Fruit fly (Drosophila melanogaster) whole organism, embryonic: ENCODE results near the gene Slip1.
A peak's percentile ranks its signal among the peaks of the same experiment; 100 is the strongest.

Experiments used
- CG10431 ChIP-seq: fragments of 200-800 bp; sonication (Bioruptor generic); optimal IDR thresholded peaks from 3 replicates; lab custom pipeline; 2018; ENCODE audit warnings: missing biosample characterization, mild to moderate bottlenecking, missing genetic modification characterization
- CG12744 ChIP-seq: fragments of 200-800 bp; sonication (Bioruptor generic); optimal IDR thresholded peaks from 2 replicates; lab custom pipeline; 2016; ENCODE audit warnings: missing biosample characterization, missing genetic modification characterization
- CG12769 ChIP-seq: fragments of 200-800 bp; sonication (Bioruptor generic); optimal IDR thresholded peaks from 2 replicates; lab custom pipeline; 2019; ENCODE audit warnings: missing biosample characterization, mild to moderate bottlenecking, missing genetic modification characterization, moderate library complexity
- CG12942 ChIP-seq: fragments of 200-800 bp; sonication (Bioruptor generic); optimal IDR thresholded peaks from 3 replicates; lab custom pipeline; 2016; ENCODE audit warnings: missing biosample characterization, missing genetic modification characterization
- CG16813 ChIP-seq: fragments of 200-800 bp; sonication (Bioruptor generic); IDR thresholded peaks from 3 replicates; pipeline ENCODE4 v1.3.6; 2022; ENCODE audit warnings: missing biosample characterization, missing genetic modification characterization; ENCODE audit not compliant: partially characterized antibody
- CG2199 ChIP-seq: fragments of 200-800 bp; sonication (Bioruptor generic); IDR thresholded peaks from 3 replicates; pipeline ENCODE4 v1.3.6; 2022; ENCODE audit warnings: missing biosample characterization, missing genetic modification characterization
- CG6272 ChIP-seq: fragments of 200-800 bp; sonication (Bioruptor generic); IDR thresholded peaks from 2 replicates; pipeline ENCODE4 v1.3.6; 2022; ENCODE audit warnings: missing biosample characterization, missing genetic modification characterization
- CG7357 ChIP-seq: fragments of 200-800 bp; sonication (Bioruptor generic); IDR thresholded peaks from 3 replicates; pipeline ENCODE4 v1.3.6; 2022; ENCODE audit warnings: missing biosample characterization, missing genetic modification characterization
- CG7786 ChIP-seq: fragments of 200-800 bp; sonication (Bioruptor generic); optimal IDR thresholded peaks from 2 replicates; lab custom pipeline; 2016; ENCODE audit warnings: missing biosample characterization, missing genetic modification characterization
- CG7987 ChIP-seq: fragments of 200-800 bp; sonication (Bioruptor generic); optimal IDR thresholded peaks from 2 replicates; lab custom pipeline; 2018; ENCODE audit warnings: missing biosample characterization, mild to moderate bottlenecking, missing genetic modification characterization, moderate library complexity
- CG8765 ChIP-seq: fragments of 200-800 bp; sonication (Bioruptor generic); IDR thresholded peaks from 2 replicates; pipeline ENCODE4 v1.3.6; 2022; ENCODE audit warnings: missing biosample characterization, missing genetic modification characterization
- CTCF ChIP-seq: fragments of 200-800 bp; sonication (Bioruptor generic); optimal IDR thresholded peaks from 2 replicates; lab custom pipeline; 2017; ENCODE audit warnings: missing biosample characterization, mild to moderate bottlenecking, missing genetic modification characterization, moderate library complexity
- Dbx ChIP-seq: fragments of 200-800 bp; sonication (Bioruptor generic); IDR thresholded peaks from 3 replicates; pipeline ENCODE4 v1.3.6; 2022; ENCODE audit warnings: missing biosample characterization, missing genetic modification characterization
- Ets65A ChIP-seq: fragments of 200-800 bp; sonication (Bioruptor generic); peaks from one replicate; lab custom pipeline; 2016; ENCODE audit warnings: missing biosample characterization, missing genetic modification characterization
- Hey ChIP-seq: fragments of 200-800 bp; sonication (Bioruptor generic); optimal IDR thresholded peaks from 3 replicates; lab custom pipeline; 2018; ENCODE audit warnings: missing biosample characterization, mild to moderate bottlenecking, missing genetic modification characterization
- Hsf ChIP-seq: fragments of 200-800 bp; sonication (Bioruptor generic); optimal IDR thresholded peaks from 3 replicates; lab custom pipeline; 2016; ENCODE audit warnings: missing biosample characterization, missing genetic modification characterization
- Med ChIP-seq: fragments of 200-800 bp; sonication (Bioruptor generic); peaks from one replicate; lab custom pipeline; 2016; ENCODE audit warnings: missing biosample characterization, missing genetic modification characterization, mild to moderate bottlenecking, inconsistent platforms, moderate library complexity
- NC2β ChIP-seq: fragments of 200-800 bp; sonication (Bioruptor generic); optimal IDR thresholded peaks from 2 replicates; lab custom pipeline; 2016; ENCODE audit warnings: missing biosample characterization, missing genetic modification characterization
- Nf-YB ChIP-seq: fragments of 200-800 bp; sonication (Bioruptor generic); optimal IDR thresholded peaks from 3 replicates; lab custom pipeline; 2019; ENCODE audit warnings: missing biosample characterization, mild to moderate bottlenecking, missing genetic modification characterization, moderate library complexity
- Nf-YC ChIP-seq: fragments of 200-800 bp; optimal IDR thresholded peaks from 3 replicates; lab custom pipeline; 2019; ENCODE audit warnings: missing biosample characterization, mild to moderate bottlenecking, missing genetic modification characterization, moderate library complexity
- Sox100B ChIP-seq: fragments of 200-800 bp; sonication (Bioruptor generic); optimal IDR thresholded peaks from 3 replicates; lab custom pipeline; 2018; ENCODE audit warnings: missing biosample characterization, mild to moderate bottlenecking, missing genetic modification characterization
- br ChIP-seq: fragments of >200 bp; optimal IDR thresholded peaks from 2 replicates; lab custom pipeline; 2017
- dan ChIP-seq: fragments of 200-800 bp; sonication (Bioruptor generic); IDR thresholded peaks from 2 replicates; pipeline ENCODE4 v1.3.6; 2022; ENCODE audit warnings: missing biosample characterization, missing genetic modification characterization
- gem ChIP-seq: fragments of 200-800 bp; sonication (Bioruptor generic); optimal IDR thresholded peaks from 2 replicates; lab custom pipeline; 2019; ENCODE audit warnings: missing biosample characterization, mild to moderate bottlenecking, missing genetic modification characterization, moderate library complexity
- hb ChIP-seq: fragments of 200-800 bp; sonication (Bioruptor generic); IDR thresholded peaks from 3 replicates; pipeline ENCODE4 v1.3.6; 2022; ENCODE audit warnings: missing biosample characterization, missing genetic modification characterization; ENCODE audit not compliant: partially characterized antibody
- insv ChIP-seq, 2 experiments: fragments of 200-800 bp; sonication (Bioruptor generic); optimal IDR thresholded peaks; 3 replicates each; lab custom pipeline; 2016 to 2018; ENCODE audit warnings: missing biosample characterization in 2 of 2, missing genetic modification characterization in 2 of 2
- jing ChIP-seq: fragments of 200-800 bp; sonication (Bioruptor generic); optimal IDR thresholded peaks from 2 replicates; lab custom pipeline; 2018; ENCODE audit warnings: missing biosample characterization, mild to moderate bottlenecking, missing genetic modification characterization
- lilli ChIP-seq: fragments of 200-800 bp; sonication (Bioruptor generic); optimal IDR thresholded peaks from 3 replicates; lab custom pipeline; 2016; ENCODE audit warnings: missing biosample characterization, missing genetic modification characterization
- pros ChIP-seq: fragments of 200-800 bp; sonication (Bioruptor generic); optimal IDR thresholded peaks from 3 replicates; lab custom pipeline; 2019; ENCODE audit warnings: missing biosample characterization, mild to moderate bottlenecking, missing genetic modification characterization, moderate library complexity
- ro ChIP-seq: fragments of 200-800 bp; sonication (Bioruptor generic); IDR thresholded peaks from 2 replicates; pipeline ENCODE4 v1.3.6; 2022; ENCODE audit warnings: missing biosample characterization, missing genetic modification characterization
- row ChIP-seq: fragments of 200-800 bp; sonication (Bioruptor generic); IDR thresholded peaks from 3 replicates; pipeline ENCODE4 v1.3.6; 2022; ENCODE audit warnings: missing biosample characterization, missing genetic modification characterization
- sens ChIP-seq: fragments of 200-800 bp; sonication (Bioruptor generic); peaks from one replicate; lab custom pipeline; 2016; ENCODE audit warnings: missing biosample characterization, missing genetic modification characterization
- twi ChIP-seq: fragments of 200-800 bp; optimal IDR thresholded peaks from 2 replicates; lab custom pipeline; 2019; ENCODE audit warnings: missing biosample characterization, mild to moderate bottlenecking, missing genetic modification characterization, moderate library complexity
- unpg ChIP-seq: fragments of 200-800 bp; sonication (Bioruptor generic); optimal IDR thresholded peaks from 3 replicates; lab custom pipeline; 2018; ENCODE audit warnings: missing biosample characterization, mild to moderate bottlenecking, missing genetic modification characterization, moderate library complexity
- wek ChIP-seq: fragments of 200-800 bp; sonication (Bioruptor generic); optimal IDR thresholded peaks from 3 replicates; lab custom pipeline; 2018; ENCODE audit warnings: missing biosample characterization, mild to moderate bottlenecking, missing genetic modification characterization, moderate library complexity
- z ChIP-seq: fragments of 200-800 bp; sonication (Bioruptor generic); IDR thresholded peaks from 3 replicates; pipeline ENCODE4 v1.3.6; 2022; ENCODE audit warnings: missing biosample characterization, missing genetic modification characterization
- zen2 ChIP-seq: fragments of 200-800 bp; sonication (Bioruptor generic); IDR thresholded peaks from 3 replicates; pipeline ENCODE4 v1.3.6; 2022; ENCODE audit warnings: missing biosample characterization, missing genetic modification characterization; ENCODE audit not compliant: partially characterized antibody
- zfh1 ChIP-seq: fragments of 200-800 bp; sonication (Bioruptor generic); IDR thresholded peaks from 3 replicates; pipeline ENCODE4 v1.3.6; 2022; ENCODE audit warnings: missing biosample characterization, missing genetic modification characterization

Gene Slip1

dm6 chr4:697463-697862 lies 34.0 kb downstream of the Slip1 start, which contains the start of gene ey (continued):
- TF ChIP-seq hb (GFP tag; lab: Robert Waterston, UW) (no peak), ro (GFP tag; lab: Robert Waterston, UW) (no peak), CTCF (GFP tag; lab: Kevin White, UChicago) (peak; percentile 67), br (lab: Kevin White, UChicago) (no peak), CG7786 (GFP tag; lab: Kevin White, UChicago) (no peak), Hsf (GFP tag; lab: Kevin White, UChicago) (no peak), gem (tag; lab: Kevin White, UChicago) (peak; percentile 28), dan (no peak), CG12744 (peak; percentile 5), lilli (GFP tag; lab: Kevin White, UChicago) (peak; percentile 4), twi (tag; lab: Kevin White, UChicago) (peak; percentile 30), CG8765 (no peak), insv (GFP tag; optimal IDR thresholded peaks at IDR 0.05; lab: Kevin White, UChicago) (peak in 1 of 2 experiments; percentile 24), CG12769 (tag; lab: Kevin White, UChicago) (peak; percentile 33), CG7357 (GFP tag; lab: Robert Waterston, UW) (no peak), NC2β (peak; percentile 20), Med (peak; percentile 69), CG12942 (GFP tag; lab: Kevin White, UChicago) (no peak), row (GFP tag; lab: Robert Waterston, UW) (peak; percentile 45; the same call in 2 of the 3 replicates), z (GFP tag; lab: Robert Waterston, UW) (no peak), Sox100B (GFP tag; lab: Kevin White, UChicago) (no peak), zfh1 (GFP tag; lab: Robert Waterston, UW) (no peak), unpg (GFP tag; lab: Kevin White, UChicago) (no peak)

dm6 chr4:701948-702347 lies 38.5 kb downstream of the Slip1 start:
- peak; percentile 48 for TF ChIP-seq Ets65A (GFP tag; lab: Kevin White, UChicago)
- peak; percentile 45 for TF ChIP-seq Nf-YB
- peak; percentile 50 for TF ChIP-seq Nf-YC (tag; lab: Kevin White, UChicago)
- 0 out of 3 replicates have a peak, but pooled peaks have one; percentile 63 for TF ChIP-seq CG2199 (GFP tag; lab: Robert Waterston, UW)
- TF ChIP-seq CG16813 = no peak

dm6 chr4:702806-703301 lies 39.4 kb downstream of the Slip1 start:
- TF ChIP-seq pros (GFP tag; lab: Kevin White, UChicago) = peak; percentile 31
- TF ChIP-seq zen2 (GFP tag; lab: Robert Waterston, UW) = no peak
- TF ChIP-seq Nf-YB = peak; percentile 18
- peak; percentile 9 for TF ChIP-seq sens (GFP tag; lab: Kevin White, UChicago)
- TF ChIP-seq Dbx = no peak
- peak; percentile 97 for TF ChIP-seq CG10431 (GFP tag; lab: Kevin White, UChicago)
- TF ChIP-seq wek (GFP tag; lab: Kevin White, UChicago) = no peak
- peak; percentile 44 for TF ChIP-seq Med
- no peak for TF ChIP-seq CG6272 (GFP tag; lab: Robert Waterston, UW)
- peak; percentile 12 for TF ChIP-seq Nf-YC (tag; lab: Kevin White, UChicago)
- no peak for TF ChIP-seq CG7987
- TF ChIP-seq jing (GFP tag; lab: Kevin White, UChicago) = peak; percentile 3
- TF ChIP-seq Hey (tag; lab: Kevin White, UChicago) = peak; percentile 93
